Worm (Caenorhabditis elegans): ENCODE data around the gene nhr-262.

- no peak for TF ChIP-seq fkh-10 (GFP tag; optimal IDR thresholded peaks at IDR 0.05)
- TF ChIP-seq ttx-3 (tag; optimal IDR thresholded peaks at IDR 0.05): no peak
- TF ChIP-seq elt-2 (tag; optimal IDR thresholded peaks at IDR 0.05): no peak
- no peak for TF ChIP-seq pha-4 (tag; optimal IDR thresholded peaks at IDR 0.05)
- no peak for TF ChIP-seq nfya-1 (tag; optimal IDR thresholded peaks at IDR 0.05)
- TF ChIP-seq T23F11.4 (GFP tag; optimal IDR thresholded peaks at IDR 0.05): no peak
Observed at ce11 chrV:16927345-16927744, 22.6 kb downstream of the nhr-262 start, which contains the start of gene Y102A5C.36.

Data from whole organism, late embryonic.